Fruit fly (Drosophila melanogaster): ENCODE data around the gene arm.

arm gene

DNA sequence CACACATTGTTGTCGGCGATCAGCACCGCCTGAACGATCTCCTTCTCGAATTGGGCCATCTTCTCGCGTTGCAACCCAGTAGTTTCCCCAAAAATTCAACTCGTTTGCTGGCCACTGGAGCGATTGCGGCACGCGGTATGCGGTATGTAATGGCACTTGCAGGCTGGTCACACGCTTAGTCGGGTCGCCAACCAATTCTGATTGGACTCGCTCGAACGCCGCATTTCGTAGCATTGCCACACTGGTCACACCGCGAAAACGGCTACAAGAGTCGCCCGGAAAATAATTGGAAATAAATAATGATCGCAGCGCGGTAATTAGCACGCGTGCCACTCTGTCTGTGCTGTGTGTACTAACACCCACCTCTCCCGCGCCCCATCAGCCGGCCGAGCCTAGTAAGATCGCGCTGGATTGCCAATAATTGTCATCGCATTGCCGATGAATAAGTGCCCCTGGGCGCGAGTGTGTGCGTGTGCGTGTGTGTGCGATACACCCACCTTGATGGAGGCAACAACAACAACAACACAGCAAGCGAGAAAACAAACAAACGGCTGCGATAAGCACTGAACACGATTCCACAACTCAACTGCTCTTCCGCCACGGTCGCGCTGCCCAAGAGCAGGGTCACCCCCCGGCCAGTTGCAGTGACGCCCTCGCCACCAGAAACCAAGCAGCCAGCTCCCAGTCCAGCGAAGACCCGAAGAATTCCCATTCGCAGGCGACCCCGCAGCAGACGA lies 22.5 kb upstream of the arm start, which contains the start of the genes eIF2Bepsilon and Ocrl:
eIF2Bepsilon (minus strand) TSS at position 110 of the 737 bp plus-strand sequence.
Ocrl (plus strand) TSS at position 217 of the 737 bp plus-strand sequence.
- TF ChIP-seq EcR (GFP tag; optimal IDR thresholded peaks at IDR 0.05), result no peak
- TF ChIP-seq Dll (optimal IDR thresholded peaks at IDR 0.05), result peak; percentile 26

DNA sequence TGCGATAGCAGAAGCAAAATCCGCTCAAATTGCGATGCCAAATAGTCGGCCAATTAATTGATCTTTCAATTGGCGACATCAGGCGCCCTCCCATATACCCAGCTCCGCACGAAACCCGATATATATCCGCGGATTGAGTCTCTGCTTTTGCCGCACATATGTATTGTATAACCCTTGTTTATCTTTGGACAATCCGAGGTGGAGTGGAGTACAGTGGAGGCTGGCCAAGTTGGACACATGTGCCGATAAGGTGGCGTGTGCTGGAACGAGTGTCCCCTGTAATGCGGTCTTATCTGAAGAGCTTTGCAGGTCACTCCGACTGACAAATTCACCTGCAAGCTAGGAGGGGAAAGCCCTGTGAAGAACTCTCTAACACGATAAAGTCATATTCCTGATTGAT lies 9.1 kb upstream of the arm start:
- TF ChIP-seq pan (optimal IDR thresholded peaks at IDR 0.05) (no peak), CG8478 (optimal IDR thresholded peaks at IDR 0.05) (no peak), psq (optimal IDR thresholded peaks at IDR 0.05) (no peak), Dll (optimal IDR thresholded peaks at IDR 0.05) (no peak), usp (GFP tag; optimal IDR thresholded peaks at IDR 0.05) (no peak), EcR (GFP tag; optimal IDR thresholded peaks at IDR 0.05) (no peak)

DNA sequence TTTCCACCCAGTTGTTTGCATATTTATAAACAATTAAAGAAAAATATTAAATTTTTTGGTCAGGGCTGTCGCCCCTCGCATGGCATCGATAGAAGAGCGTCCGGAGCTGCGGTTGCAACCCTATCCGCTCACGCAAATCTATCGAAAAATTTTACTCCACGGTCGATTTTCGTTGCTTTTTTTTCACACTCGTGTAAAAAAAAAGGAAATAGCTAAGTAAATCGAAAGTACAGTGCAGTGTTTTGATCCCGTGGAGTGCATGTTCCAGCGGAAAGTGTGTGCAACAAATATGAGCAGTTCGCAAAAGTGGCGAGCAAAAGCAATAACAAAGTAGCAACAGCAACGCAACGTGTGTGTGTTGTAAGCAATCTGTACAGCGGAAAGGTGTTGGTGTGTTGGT lies 8.3 kb upstream of the arm start, which contains the start of the genes Edem1 and Rbcn-3B:
Edem1 (minus strand) TSS at position 71 of the 400 bp plus-strand sequence.
Rbcn-3B (plus strand) TSS at position 164 of the 400 bp plus-strand sequence.
- no peak for TF ChIP-seq Dll (optimal IDR thresholded peaks at IDR 0.05)
- no peak for TF ChIP-seq usp (GFP tag; optimal IDR thresholded peaks at IDR 0.05)
- no peak for TF ChIP-seq psq (optimal IDR thresholded peaks at IDR 0.05)
- no peak for TF ChIP-seq EcR (GFP tag; optimal IDR thresholded peaks at IDR 0.05)
- no peak for TF ChIP-seq CG8478 (optimal IDR thresholded peaks at IDR 0.05)
- TF ChIP-seq pan (optimal IDR thresholded peaks at IDR 0.05), result no peak

DNA sequence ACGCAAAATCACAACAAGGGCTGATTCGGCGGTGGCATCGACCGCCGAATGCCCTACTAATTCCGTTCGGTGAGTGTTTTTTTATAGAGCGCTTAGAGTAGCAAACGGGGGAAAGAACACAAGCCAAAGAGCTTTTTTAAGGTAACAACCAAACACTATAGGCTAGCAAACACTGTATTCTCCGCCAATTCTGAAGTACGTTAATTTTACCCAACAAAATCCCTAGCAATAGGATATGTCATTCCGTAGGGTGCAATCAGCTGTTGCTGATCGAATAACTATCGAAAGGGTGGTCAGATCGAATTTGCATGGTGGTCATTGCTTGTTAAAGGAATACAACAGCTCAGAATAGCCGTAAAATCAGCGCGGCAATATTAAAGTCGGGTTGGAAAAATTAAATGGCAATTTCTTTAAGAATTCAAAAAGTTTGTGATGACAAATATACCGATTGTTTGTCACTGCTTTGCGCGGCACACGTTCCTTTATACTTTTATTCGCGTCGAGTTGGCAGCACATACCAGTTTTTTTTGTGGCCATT lies 7.3 kb upstream of the arm start, which contains the start of gene mip130:
mip130 (plus strand) TSS at position 513 of the 538 bp plus-strand sequence.
- no peak for TF ChIP-seq pan (optimal IDR thresholded peaks at IDR 0.05)
- no peak for TF ChIP-seq EcR (GFP tag; optimal IDR thresholded peaks at IDR 0.05)
- no peak for TF ChIP-seq Dll (optimal IDR thresholded peaks at IDR 0.05)
- no peak for TF ChIP-seq psq (optimal IDR thresholded peaks at IDR 0.05)
- TF ChIP-seq usp (GFP tag; optimal IDR thresholded peaks at IDR 0.05), result no peak
- TF ChIP-seq CG8478 (optimal IDR thresholded peaks at IDR 0.05), result no peak

DNA sequence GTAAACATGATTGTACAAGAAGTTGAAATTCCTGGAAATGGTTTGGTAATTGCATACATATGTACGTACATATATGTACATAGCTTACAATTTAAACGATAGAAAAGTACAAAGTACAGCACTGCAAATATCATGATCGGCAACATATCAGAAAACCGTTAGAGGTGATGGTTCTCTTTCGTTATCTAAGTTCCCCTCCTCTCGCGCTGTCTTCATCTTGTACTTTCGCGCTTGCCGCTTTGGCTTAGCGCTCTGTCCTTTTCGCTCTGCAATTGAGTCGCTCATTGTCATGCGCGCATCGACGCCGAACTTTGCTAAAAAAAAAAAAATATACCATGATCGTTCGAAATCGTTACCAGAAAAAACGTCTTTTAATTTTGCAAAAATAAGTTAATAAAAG lies 3.5 kb upstream of the arm start:
- TF ChIP-seq psq (optimal IDR thresholded peaks at IDR 0.05), result no peak
- no peak for TF ChIP-seq usp (GFP tag; optimal IDR thresholded peaks at IDR 0.05)
- TF ChIP-seq pan (optimal IDR thresholded peaks at IDR 0.05), result no peak
- no peak for TF ChIP-seq EcR (GFP tag; optimal IDR thresholded peaks at IDR 0.05)
- TF ChIP-seq Dll (optimal IDR thresholded peaks at IDR 0.05), result no peak
- TF ChIP-seq CG8478 (optimal IDR thresholded peaks at IDR 0.05), result no peak

DNA sequence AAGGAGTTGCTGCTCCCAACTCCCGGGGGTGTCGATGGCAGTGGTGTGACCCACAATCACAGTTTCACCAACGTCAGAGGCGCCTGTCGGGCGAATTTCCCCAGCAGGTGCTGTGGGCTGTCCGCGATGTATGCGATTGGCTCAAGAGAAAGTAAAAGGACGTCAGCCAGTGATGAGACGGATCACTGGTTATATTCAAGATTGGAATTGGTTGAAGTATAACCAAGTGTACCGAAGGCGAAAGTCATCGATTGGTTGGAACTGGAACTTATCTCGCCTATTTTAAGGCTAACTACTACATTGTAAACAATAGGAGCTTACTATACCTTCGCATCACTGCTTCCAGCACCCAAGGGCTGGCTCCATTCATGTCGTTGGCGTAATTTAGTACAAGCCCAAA lies 2.6 kb upstream of the arm start, which contains the start of gene CG32801:
CG32801 (minus strand) TSS at position 101 of the 400 bp plus-strand sequence.
- TF ChIP-seq usp (GFP tag; optimal IDR thresholded peaks at IDR 0.05) (no peak), pan (optimal IDR thresholded peaks at IDR 0.05) (no peak), Dll (optimal IDR thresholded peaks at IDR 0.05) (no peak), CG8478 (optimal IDR thresholded peaks at IDR 0.05) (no peak), EcR (GFP tag; optimal IDR thresholded peaks at IDR 0.05) (no peak), psq (optimal IDR thresholded peaks at IDR 0.05) (no peak)

DNA sequence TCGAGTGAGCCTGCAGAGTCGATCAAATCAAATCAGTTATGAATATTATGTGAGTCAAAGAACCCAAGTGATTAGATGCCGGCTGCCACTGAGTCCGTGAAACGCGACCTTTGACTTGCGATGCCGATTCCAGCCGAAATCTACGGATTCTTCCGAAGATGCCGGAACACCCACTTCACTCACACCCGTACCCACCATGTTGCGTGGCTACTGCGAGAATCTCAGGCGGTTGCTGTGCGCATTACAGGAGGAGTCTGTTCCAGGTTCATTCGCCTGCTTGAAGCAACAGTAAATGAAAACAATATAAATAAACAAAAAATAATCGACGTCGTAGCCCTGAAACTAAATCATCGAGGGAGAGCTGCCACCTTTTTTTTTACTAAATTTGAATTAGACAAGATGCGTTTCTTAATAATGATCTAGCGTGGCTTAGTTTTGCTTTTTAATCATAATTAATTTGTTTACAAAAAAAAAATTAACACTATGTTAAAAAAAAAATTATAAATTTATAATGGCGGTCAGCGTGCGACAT lies 1.2 kb upstream of the arm start, which contains the start of gene Ldaf1:
Ldaf1 (minus strand) TSS at position 307 of the 532 bp plus-strand sequence.
- no peak for TF ChIP-seq EcR (GFP tag; optimal IDR thresholded peaks at IDR 0.05)
- no peak for TF ChIP-seq psq (optimal IDR thresholded peaks at IDR 0.05)
- TF ChIP-seq CG8478 (optimal IDR thresholded peaks at IDR 0.05), result no peak
- TF ChIP-seq Dll (optimal IDR thresholded peaks at IDR 0.05), result no peak
- no peak for TF ChIP-seq usp (GFP tag; optimal IDR thresholded peaks at IDR 0.05)
- TF ChIP-seq pan (optimal IDR thresholded peaks at IDR 0.05), result no peak

DNA sequence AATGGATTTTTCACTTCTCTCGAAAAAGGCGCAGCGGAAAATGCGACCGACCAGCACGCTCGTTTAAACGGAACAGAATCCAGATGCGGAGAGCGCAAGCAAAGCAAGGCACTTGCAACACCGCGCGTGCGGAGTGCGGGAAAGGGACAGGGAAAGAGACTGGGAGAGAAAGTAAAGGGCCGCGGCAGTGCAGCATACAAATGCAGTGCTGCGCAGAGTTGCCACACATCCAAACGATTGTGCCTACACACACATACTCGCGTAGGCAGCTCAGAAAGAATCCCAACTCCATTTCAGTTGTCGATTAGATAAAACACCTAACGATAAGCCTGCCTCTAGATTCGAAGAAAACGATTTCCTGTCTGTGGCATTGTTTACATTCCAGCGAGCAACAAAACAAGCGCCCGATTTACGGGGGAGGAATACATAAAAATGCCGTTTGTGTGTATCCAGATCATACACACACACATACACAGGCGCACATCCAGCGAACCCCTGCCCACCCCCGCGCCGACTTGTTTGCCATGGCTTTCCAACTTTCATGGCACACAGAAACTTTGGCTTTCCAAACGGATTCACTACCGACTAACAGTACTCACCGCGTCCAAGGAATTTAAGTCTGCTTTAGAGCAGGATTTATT lies 881 bp downstream of the arm start:
- TF ChIP-seq psq (optimal IDR thresholded peaks at IDR 0.05) (no peak), Dll (optimal IDR thresholded peaks at IDR 0.05) (peak; percentile 34), usp (GFP tag; optimal IDR thresholded peaks at IDR 0.05) (no peak), CG8478 (optimal IDR thresholded peaks at IDR 0.05) (no peak), EcR (GFP tag; optimal IDR thresholded peaks at IDR 0.05) (no peak), pan (optimal IDR thresholded peaks at IDR 0.05) (no peak)

DNA sequence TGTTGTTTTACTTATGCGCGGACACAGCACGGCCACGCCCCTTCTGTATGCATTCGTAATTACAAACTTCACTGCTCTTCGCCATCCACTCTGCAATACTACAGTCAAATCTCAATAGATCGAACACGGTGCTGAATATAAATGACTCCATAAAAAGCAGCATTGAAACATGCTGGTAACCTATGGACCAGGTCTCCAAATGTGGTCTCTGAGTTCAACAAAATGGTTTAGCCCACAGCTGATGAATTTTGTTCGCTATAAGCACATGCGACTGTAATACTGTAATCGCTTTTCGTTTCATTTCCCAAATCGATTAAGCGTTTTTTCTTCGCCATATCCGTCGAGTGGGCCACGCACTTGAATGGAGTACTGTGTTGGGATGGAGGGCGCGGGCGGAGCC lies 3.1 kb downstream of the arm start:
- no peak for TF ChIP-seq EcR (GFP tag; optimal IDR thresholded peaks at IDR 0.05)
- TF ChIP-seq psq (optimal IDR thresholded peaks at IDR 0.05), result no peak
- no peak for TF ChIP-seq CG8478 (optimal IDR thresholded peaks at IDR 0.05)
- no peak for TF ChIP-seq Dll (optimal IDR thresholded peaks at IDR 0.05)
- TF ChIP-seq pan (optimal IDR thresholded peaks at IDR 0.05), result no peak
- no peak for TF ChIP-seq usp (GFP tag; optimal IDR thresholded peaks at IDR 0.05)

DNA sequence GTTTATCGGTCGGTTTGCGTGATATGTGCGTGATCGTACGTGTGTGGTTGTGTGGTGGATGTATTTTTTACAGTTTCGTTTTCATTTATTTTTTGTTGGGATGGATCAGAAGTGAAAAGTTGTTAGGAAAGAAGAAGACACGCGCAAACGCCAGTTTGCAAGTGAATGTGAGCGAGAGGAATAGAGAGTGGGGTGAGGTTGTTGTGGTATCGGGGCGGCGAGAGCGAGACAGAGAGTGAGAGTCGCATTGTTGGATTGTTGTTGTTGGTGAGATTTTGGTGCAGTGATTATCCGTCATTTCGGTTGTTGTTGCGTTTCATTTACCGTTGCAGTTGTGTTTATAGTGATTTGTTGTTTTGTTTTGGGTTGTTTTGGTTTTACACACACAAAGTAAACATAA lies 6.9 kb downstream of the arm start:
- TF ChIP-seq Dll (optimal IDR thresholded peaks at IDR 0.05), result no peak
- TF ChIP-seq pan (optimal IDR thresholded peaks at IDR 0.05), result no peak
- TF ChIP-seq EcR (GFP tag; optimal IDR thresholded peaks at IDR 0.05), result no peak
- TF ChIP-seq CG8478 (optimal IDR thresholded peaks at IDR 0.05), result no peak
- no peak for TF ChIP-seq usp (GFP tag; optimal IDR thresholded peaks at IDR 0.05)
- TF ChIP-seq psq (optimal IDR thresholded peaks at IDR 0.05), result no peak

DNA sequence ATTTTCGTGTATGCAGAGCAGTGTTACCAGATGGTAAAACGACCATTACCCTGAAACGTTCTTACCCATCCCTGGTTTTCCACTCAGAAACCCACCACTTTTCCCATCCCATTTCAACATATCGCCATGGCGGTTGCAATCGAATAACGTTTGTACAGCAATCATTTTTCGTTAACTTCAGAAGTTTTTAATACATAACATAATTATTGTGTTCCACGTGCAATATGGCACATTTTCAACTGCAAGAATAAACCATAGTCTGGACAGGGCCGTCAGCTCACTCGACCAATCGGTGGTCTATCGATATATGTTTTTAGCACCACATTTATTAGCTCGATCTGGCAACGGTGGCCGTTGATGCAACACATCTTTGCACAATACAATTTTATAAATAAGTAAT lies 10.5 kb downstream of the arm start, which contains the start of the genes trr and mRpL16:
trr (minus strand) TSS at position 25 of the 400 bp plus-strand sequence.
mRpL16 (plus strand) TSS at position 331 of the 400 bp plus-strand sequence.
- TF ChIP-seq Dll (optimal IDR thresholded peaks at IDR 0.05), result no peak
- TF ChIP-seq usp (GFP tag; optimal IDR thresholded peaks at IDR 0.05), result no peak
- TF ChIP-seq CG8478 (optimal IDR thresholded peaks at IDR 0.05), result no peak
- no peak for TF ChIP-seq EcR (GFP tag; optimal IDR thresholded peaks at IDR 0.05)
